Fruit fly (Drosophila melanogaster) whole organism, prepupa: ENCODE results near the gene SdhD.

Source experiments
- Blimp-1 ChIP-seq: fragments of 200-800 bp; sonication (Bioruptor generic); optimal IDR thresholded peaks from 3 replicates; lab custom pipeline; 2017; ENCODE audit warnings: missing biosample characterization, missing genetic modification characterization, mild to moderate bottlenecking, moderate library complexity, missing genetic modification reagents
- CG10669 ChIP-seq: fragments of 200-800 bp; sonication (Bioruptor generic); optimal IDR thresholded peaks from 3 replicates; lab custom pipeline; 2018; ENCODE audit warnings: missing biosample characterization, mild to moderate bottlenecking, missing genetic modification characterization, moderate library complexity
- CG11762 ChIP-seq: fragments of 200-800 bp; sonication (Bioruptor generic); optimal IDR thresholded peaks from 3 replicates; lab custom pipeline; 2016; ENCODE audit warnings: missing biosample characterization, missing genetic modification characterization; ENCODE audit not compliant: insufficient read depth
- CG1621 ChIP-seq: fragments of 200-800 bp; sonication (Bioruptor generic); optimal IDR thresholded peaks from 3 replicates; lab custom pipeline; 2018; ENCODE audit warnings: missing biosample characterization, mild to moderate bottlenecking, missing genetic modification characterization
- CG3032 ChIP-seq: fragments of 200-800 bp; optimal IDR thresholded peaks from 2 replicates; lab custom pipeline; 2019; ENCODE audit warnings: missing biosample characterization, mild to moderate bottlenecking, missing genetic modification characterization, moderate library complexity
- CG6808 ChIP-seq: fragments of 200-800 bp; sonication (Bioruptor generic); optimal IDR thresholded peaks from 3 replicates; lab custom pipeline; 2017; ENCODE audit warnings: missing biosample characterization, missing genetic modification characterization, mild to moderate bottlenecking, moderate library complexity, missing genetic modification reagents
- CG7368 ChIP-seq: fragments of 200-800 bp; sonication (Bioruptor generic); optimal IDR thresholded peaks from 3 replicates; lab custom pipeline; 2016; ENCODE audit warnings: missing biosample characterization, missing genetic modification characterization
- Eip75B ChIP-seq: fragments of 200-800 bp; sonication (Bioruptor generic); optimal IDR thresholded peaks from 3 replicates; lab custom pipeline; 2016; ENCODE audit warnings: missing biosample characterization, missing genetic modification characterization
- Hr38 ChIP-seq: sonication (Bioruptor generic); optimal IDR thresholded peaks from 2 replicates; lab custom pipeline; 2016; ENCODE audit warnings: missing biosample characterization, missing genetic modification characterization
- OdsH ChIP-seq: fragments of 200-800 bp; sonication (Bioruptor generic); optimal IDR thresholded peaks from 3 replicates; lab custom pipeline; 2016; ENCODE audit warnings: missing biosample characterization, missing genetic modification characterization
- Sox102F ChIP-seq: fragments of 200-800 bp; sonication (Bioruptor generic); optimal IDR thresholded peaks from 2 replicates; lab custom pipeline; 2016; ENCODE audit warnings: missing biosample characterization, mild to moderate bottlenecking, missing genetic modification characterization
- fd59A ChIP-seq: fragments of 200-800 bp; sonication (Bioruptor generic); optimal IDR thresholded peaks from 2 replicates; lab custom pipeline; 2017; ENCODE audit warnings: missing biosample characterization, mild to moderate bottlenecking, missing genetic modification characterization, missing genetic modification reagents
- fd85E ChIP-seq: fragments of 200-800 bp; sonication (Bioruptor generic); optimal IDR thresholded peaks from 3 replicates; lab custom pipeline; 2016; ENCODE audit warnings: missing biosample characterization, missing genetic modification characterization
- spab ChIP-seq: fragments of 200-800 bp; sonication (Bioruptor generic); optimal IDR thresholded peaks from 2 replicates; lab custom pipeline; 2017; ENCODE audit warnings: missing biosample characterization, mild to moderate bottlenecking, missing genetic modification characterization, missing genetic modification reagents

DNA sequence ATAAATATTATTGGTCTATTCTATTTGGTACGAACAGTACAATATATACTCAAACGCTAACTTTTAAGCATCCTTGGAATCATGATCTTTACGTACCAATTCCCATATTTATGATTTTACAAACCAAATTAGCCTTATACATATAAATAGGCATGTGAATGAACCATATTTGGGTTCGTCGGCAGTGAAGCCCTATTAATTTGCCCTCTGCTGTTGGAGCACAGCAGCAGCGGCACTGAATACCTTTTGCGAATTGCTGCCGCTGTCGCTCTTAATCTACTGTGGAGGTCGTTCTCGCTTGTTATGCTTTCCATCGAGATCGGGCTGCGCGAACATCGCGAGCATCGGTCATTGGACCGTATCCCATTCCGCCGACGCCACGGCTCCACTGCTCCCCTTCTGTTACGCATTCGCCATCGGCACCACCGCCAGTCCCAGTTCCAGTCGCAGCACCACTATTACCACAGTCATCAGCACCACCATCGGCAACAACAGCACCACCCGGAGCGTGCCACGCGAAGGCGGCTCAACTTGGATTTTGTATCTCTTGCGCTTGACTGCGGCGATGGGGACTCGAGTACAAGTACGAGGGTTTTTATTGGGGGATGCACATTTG, 28.1 kb upstream of the SdhD start:
- TF ChIP-seq spab (GFP tag; lab: Kevin White, UChicago) (peak; percentile 77), CG3032 (peak; percentile 80), Blimp-1 (GFP tag; lab: Kevin White, UChicago) (no peak), OdsH (peak; percentile 76), fd85E (no peak), CG1621 (tag; lab: Kevin White, UChicago) (peak; percentile 70), CG6808 (GFP tag; lab: Kevin White, UChicago) (peak; percentile 71), fd59A (GFP tag; lab: Kevin White, UChicago) (peak; percentile 67), Hr38 (GFP tag; lab: Kevin White, UChicago) (no peak), Sox102F (peak; percentile 53), CG11762 (GFP tag; lab: Kevin White, UChicago) (peak; percentile 67), CG10669 (GFP tag; lab: Kevin White, UChicago) (peak; percentile 73), CG7368 (peak; percentile 29), Eip75B (GFP tag; lab: Kevin White, UChicago) (peak; percentile 78)
